Fruit fly (Drosophila melanogaster): ENCODE data around the gene CG43373.
A peak's percentile ranks its signal among the peaks of the same experiment; 100 is the strongest.

CG43373 gene

dm6 chr3L:16581201-16581705 is 38.1 kb upstream of the CG43373 start, which contains the start of gene Smn (continued):
- TF ChIP-seq CG18011 (GFP tag; optimal IDR thresholded peaks at IDR 0.05) (peak; percentile 23), CG13894 (tag; optimal IDR thresholded peaks at IDR 0.05) (peak; percentile 27), kni (GFP tag; optimal IDR thresholded peaks at IDR 0.05) (peak; percentile 35), Bdp1 (GFP tag; optimal IDR thresholded peaks at IDR 0.05) (peak; percentile 22), CG4707 (GFP tag; optimal IDR thresholded peaks at IDR 0.05) (no peak), CG1233 (GFP tag; optimal IDR thresholded peaks at IDR 0.05) (peak; percentile 29), YL-1 (GFP tag; optimal IDR thresholded peaks at IDR 0.05) (peak; percentile 17), CG1602 (GFP tag; optimal IDR thresholded peaks at IDR 0.05) (peak; percentile 33), CG17361 (GFP tag; IDR thresholded peaks at IDR 0.05) (peak; percentile 58; the same call in 2 of the 3 replicates), Neu2 (GFP tag; optimal IDR thresholded peaks at IDR 0.05; ENCODE audit: borderline replicate concordance) (peak; percentile 39), CG3281 (GFP tag; optimal IDR thresholded peaks at IDR 0.05) (peak; percentile 57), CG1647 (GFP tag; optimal IDR thresholded peaks at IDR 0.05) (no peak), CrebB (tag; optimal IDR thresholded peaks at IDR 0.05) (no peak), CG30403 (GFP tag; optimal IDR thresholded peaks at IDR 0.05) (peak; percentile 72), grau (tag; optimal IDR thresholded peaks at IDR 0.05) (peak; percentile 53), stwl (tag; optimal IDR thresholded peaks at IDR 0.05) (peak; percentile 69), tx (GFP tag; optimal IDR thresholded peaks at IDR 0.05) (no peak), CG12659 (GFP tag; optimal IDR thresholded peaks at IDR 0.05) (peak; percentile 81), Scr (GFP tag; IDR thresholded peaks at IDR 0.05; ENCODE audit: partially characterized antibody) (peak; percentile 91), CG17912 (GFP tag; optimal IDR thresholded peaks at IDR 0.05) (no peak), vfl (GFP tag; optimal IDR thresholded peaks at IDR 0.05) (peak; percentile 15), CG11093 (GFP tag; IDR thresholded peaks at IDR 0.05) (0 out of 3 replicates have a peak, but pooled peaks have one; percentile 13), CG3995 (GFP tag; optimal IDR thresholded peaks at IDR 0.05) (peak; percentile 79), prd (optimal IDR thresholded peaks at IDR 0.05) (no peak), prd (GFP tag; IDR thresholded peaks at IDR 0.05) (0 out of 3 replicates have a peak, but pooled peaks have one; percentile 13), E2f1 (GFP tag; IDR thresholded peaks at IDR 0.05) (no peak), Opbp (GFP tag; IDR thresholded peaks at IDR 0.05; ENCODE audit: partially characterized antibody) (peak; percentile 78; the same call in 2 of the 3 replicates), MBD-R2 (GFP tag; IDR thresholded peaks at IDR 0.05) (peak; percentile 55), CG10321 (GFP tag; IDR thresholded peaks at IDR 0.05) (no peak), CG18262 (tag; optimal IDR thresholded peaks at IDR 0.05) (peak; percentile 36), CG33557 (GFP tag; optimal IDR thresholded peaks at IDR 0.05) (peak; percentile 11), CG14710 (tag; optimal IDR thresholded peaks at IDR 0.05) (peak; percentile 68), disco-r (GFP tag; optimal IDR thresholded peaks at IDR 0.05) (no peak), trem (tag; optimal IDR thresholded peaks at IDR 0.05) (peak; percentile 52), CG10267 (tag; optimal IDR thresholded peaks at IDR 0.05) (peak; percentile 85), NC2β (GFP tag; optimal IDR thresholded peaks at IDR 0.05) (peak; percentile 38), HLH3B (GFP tag; IDR thresholded peaks at IDR 0.05) (no peak), Myb (GFP tag; optimal IDR thresholded peaks at IDR 0.05) (peak; percentile 55), al (GFP tag; IDR thresholded peaks at IDR 0.05) (peak; percentile 44; the same call in 1 of the 2 replicates), dmrt99B (tag; optimal IDR thresholded peaks at IDR 0.05) (peak; percentile 49), Bteb2 (GFP tag; optimal IDR thresholded peaks at IDR 0.05) (peak; percentile 37), CG2116 (GFP tag; optimal IDR thresholded peaks at IDR 0.05) (peak; percentile 97), CG17829 (tag; optimal IDR thresholded peaks at IDR 0.05) (peak; percentile 43), twi (tag; optimal IDR thresholded peaks at IDR 0.05) (peak; percentile 9), bsh (GFP tag; optimal IDR thresholded peaks at IDR 0.05) (peak in 1 of 2 experiments; percentile 30), hbn (GFP tag; IDR thresholded peaks at IDR 0.05; ENCODE audit: partially characterized antibody) (peak; percentile 77), Rx (GFP tag; IDR thresholded peaks at IDR 0.05) (no peak), Sry-β (GFP tag; optimal IDR thresholded peaks at IDR 0.05) (peak; percentile 3), Fer3 (tag; optimal IDR thresholded peaks at IDR 0.05) (peak; percentile 17), CG15011 (GFP tag; optimal IDR thresholded peaks at IDR 0.05) (no peak)
